Fruit fly (Drosophila melanogaster) whole organism: Measurements from ENCODE around the gene CG13893.
A peak's percentile ranks its signal among the peaks of the same experiment; 100 is the strongest.

ENCODE experiments used
- EcR ChIP-seq, 2 experiments: fragments of >200 bp; optimal IDR thresholded peaks; 2 replicates each; lab custom pipeline; 2017; ENCODE audit warnings: missing biosample characterization in 2 of 2, missing genetic modification characterization in 2 of 2, missing genetic modification reagents in 2 of 2
- usp ChIP-seq: fragments of >200 bp; optimal IDR thresholded peaks from 2 replicates; lab custom pipeline; 2017; ENCODE audit warnings: missing biosample characterization, missing genetic modification characterization, mixed read lengths

The CG13893 gene

dm6 chr3L:550082-550827, 53.6 kb downstream of the CG13893 start:
- TF ChIP-seq usp (GFP tag; lab: Kevin White, UChicago) (no peak), EcR (GFP tag; optimal IDR thresholded peaks at IDR 0.05; lab: Kevin White, UChicago) (peak in 1 of 2 experiments; percentile 3)
